Worm (Caenorhabditis elegans) whole organism, mixed stage, embryonic: Measurements from ENCODE around the gene C09E8.1.

Experiments
- M03D4.4 ChIP-seq: sonication (generic microtip); optimal IDR thresholded peaks from 2 replicates; lab custom pipeline; 2017; ENCODE audit warnings: mild to moderate bottlenecking, missing genetic modification characterization, missing compliant biosample characterization
- bed-3 ChIP-seq: fragments of 200-800 bp; sonication (Bioruptor generic); optimal IDR thresholded peaks from 3 replicates; lab custom pipeline; 2018; ENCODE audit warnings: mild to moderate bottlenecking, missing genetic modification characterization, moderate library complexity, missing compliant biosample characterization
- ham-2 ChIP-seq: fragments of 200-800 bp; sonication (Bioruptor generic); optimal IDR thresholded peaks from 2 replicates; lab custom pipeline; 2018; ENCODE audit warnings: mild to moderate bottlenecking, missing genetic modification characterization, missing compliant biosample characterization
- nhr-12 ChIP-seq: fragments of 150-350 bp; optimal IDR thresholded peaks from 2 replicates; lab custom pipeline; 2014; ENCODE audit warnings: missing biosample characterization, missing genetic modification characterization
- pha-4 ChIP-seq: fragments of 150-350 bp; optimal IDR thresholded peaks from 2 replicates; lab custom pipeline; 2018; ENCODE audit warnings: missing biosample characterization, missing genetic modification reagents, missing genetic modification characterization
- snpc-4 ChIP-seq: fragments of 150-350 bp; optimal IDR thresholded peaks from 2 replicates; lab custom pipeline; 2014; ENCODE audit warnings: missing biosample characterization, missing genetic modification characterization
- unc-39 ChIP-seq: fragments of 150-350 bp; optimal IDR thresholded peaks from 2 replicates; lab custom pipeline; 2014; ENCODE audit warnings: missing biosample characterization, missing genetic modification characterization

DNA sequence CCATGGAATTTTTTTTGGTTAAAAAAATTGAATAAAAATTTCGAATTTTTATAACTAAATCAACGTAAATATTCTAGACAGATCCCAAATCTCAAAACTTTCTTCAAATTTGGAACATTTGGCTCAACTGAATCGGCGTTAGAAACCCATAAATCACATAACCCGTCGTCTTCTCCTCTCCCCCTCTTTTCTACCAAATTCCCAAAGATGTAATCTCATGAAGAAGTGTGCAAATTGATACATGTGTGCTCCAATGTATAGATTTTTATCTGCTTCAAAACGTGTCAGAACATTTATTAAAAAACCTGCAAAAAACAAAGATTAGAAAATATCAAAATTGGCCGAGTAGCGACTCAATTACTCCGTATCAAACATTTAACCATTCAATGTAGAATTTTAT lies 43.7 kb upstream of the C09E8.1 start:
- TF ChIP-seq nhr-12 (tag; lab: Kevin White, UChicago) = no peak
- TF ChIP-seq pha-4 (tag; lab: Kevin White, UChicago) = no peak
- TF ChIP-seq ham-2 (GFP tag; lab: Kevin White, UChicago) = no peak
- no peak for TF ChIP-seq snpc-4
- no peak for TF ChIP-seq bed-3 (GFP tag; lab: Kevin White, UChicago)
- TF ChIP-seq unc-39 (tag; lab: Kevin White, UChicago) = no peak
- no peak for TF ChIP-seq M03D4.4 (tag; lab: Kevin White, UChicago)
